Fruit fly (Drosophila melanogaster): Measurements from ENCODE around the gene Nmd3.

Gene Nmd3

DNA sequence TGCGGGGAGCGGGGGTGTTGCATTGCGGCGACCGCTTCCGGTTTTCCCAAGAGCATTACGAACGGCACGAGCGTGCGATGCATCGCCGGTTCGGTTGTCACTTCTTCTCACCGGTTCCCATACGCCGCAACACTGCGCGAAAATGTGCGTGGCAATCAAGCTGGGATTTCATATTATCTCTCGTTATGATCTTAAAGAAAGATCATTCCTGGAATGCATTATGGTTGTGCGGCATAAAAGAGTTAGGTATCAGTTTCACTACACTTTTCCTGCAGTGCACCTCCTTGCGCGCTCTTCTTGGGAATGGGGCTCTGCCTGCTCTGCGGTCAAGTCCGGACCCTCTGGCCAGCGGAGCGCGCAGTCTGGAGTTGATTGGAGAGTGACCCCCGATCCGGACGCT is 18.3 kb downstream of the Nmd3 start (continued):
- no peak for TF ChIP-seq grn (GFP tag; optimal IDR thresholded peaks at IDR 0.05)
- TF ChIP-seq CG7928 (GFP tag; optimal IDR thresholded peaks at IDR 0.05) = no peak
- TF ChIP-seq Drgx (GFP tag; IDR thresholded peaks at IDR 0.05) = peak; percentile 81
- TF ChIP-seq CrebB (tag; optimal IDR thresholded peaks at IDR 0.05) = no peak
- no peak for TF ChIP-seq lov (optimal IDR thresholded peaks at IDR 0.05)
- TF ChIP-seq lov (GFP tag; IDR thresholded peaks at IDR 0.05) = no peak
- peak; percentile 22 for TF ChIP-seq CG1792 (GFP tag; optimal IDR thresholded peaks at IDR 0.05)
- no peak for TF ChIP-seq Dll (GFP tag; IDR thresholded peaks at IDR 0.05; ENCODE audit: partially characterized antibody)
- peak; percentile 9 for TF ChIP-seq CG12942 (GFP tag; optimal IDR thresholded peaks at IDR 0.05)
- no peak for TF ChIP-seq ac (GFP tag; optimal IDR thresholded peaks at IDR 0.05)
- peak; percentile 55; the same call in 1 of the 3 replicates for TF ChIP-seq ase (GFP tag; IDR thresholded peaks at IDR 0.05)
- TF ChIP-seq CG17359 (tag; optimal IDR thresholded peaks at IDR 0.05) = peak; percentile 71
- TF ChIP-seq CG12071 (GFP tag; optimal IDR thresholded peaks at IDR 0.05) = peak; percentile 32
- peak; percentile 38 for TF ChIP-seq CG13424 (tag; optimal IDR thresholded peaks at IDR 0.05)
- TF ChIP-seq CG13894 (tag; optimal IDR thresholded peaks at IDR 0.05) = no peak
- peak; percentile 78 for TF ChIP-seq CG5953 (GFP tag; IDR thresholded peaks at IDR 0.05)
- no peak for TF ChIP-seq CG6791 (GFP tag; IDR thresholded peaks at IDR 0.05; ENCODE audit: partially characterized antibody)
- TF ChIP-seq Oli (tag; optimal IDR thresholded peaks at IDR 0.05) = peak; percentile 46
- no peak for TF ChIP-seq CG10543 (GFP tag; optimal IDR thresholded peaks at IDR 0.05)
- TF ChIP-seq Poxn (GFP tag; IDR thresholded peaks at IDR 0.05) = no peak
- TF ChIP-seq bsh (GFP tag; optimal IDR thresholded peaks at IDR 0.05) = peak in 1 of 2 experiments; percentile 71
- TF ChIP-seq CG6254 (GFP tag; optimal IDR thresholded peaks at IDR 0.05) = peak; percentile 35
- no peak for TF ChIP-seq CHES-1-like (GFP tag; optimal IDR thresholded peaks at IDR 0.05)
- TF ChIP-seq CG11723 (GFP tag; optimal IDR thresholded peaks at IDR 0.05) = no peak
- TF ChIP-seq Doc3 (GFP tag; IDR thresholded peaks at IDR 0.05; ENCODE audit: partially characterized antibody) = no peak
- TF ChIP-seq Elba2 (GFP tag; optimal IDR thresholded peaks at IDR 0.05) = no peak
- no peak for TF ChIP-seq Usf (GFP tag; optimal IDR thresholded peaks at IDR 0.05)
- peak; percentile 48; the same call in 1 of the 2 replicates for TF ChIP-seq Xrp1 (GFP tag; IDR thresholded peaks at IDR 0.05)
- peak; percentile 35 for TF ChIP-seq pnt (GFP tag; optimal IDR thresholded peaks at IDR 0.05)
- no peak for TF ChIP-seq Ravus (GFP tag; IDR thresholded peaks at IDR 0.05)
- peak; percentile 43; the same call in 1 of the 2 replicates for TF ChIP-seq stc (GFP tag; IDR thresholded peaks at IDR 0.05)
- no peak for TF ChIP-seq Dfd (GFP tag; optimal IDR thresholded peaks at IDR 0.05)
- no peak for TF ChIP-seq CG7271 (tag; optimal IDR thresholded peaks at IDR 0.05)
- TF ChIP-seq Gug (GFP tag; IDR thresholded peaks at IDR 0.05) = peak; percentile 59; the same call in 3 of the 4 replicates
- TF ChIP-seq danr (GFP tag; IDR thresholded peaks at IDR 0.05) = 0 out of 2 replicates have a peak, but pooled peaks have one; percentile 10
- no peak for TF ChIP-seq CG12104 (GFP tag; optimal IDR thresholded peaks at IDR 0.05)
- TF ChIP-seq CG13287 (GFP tag; IDR thresholded peaks at IDR 0.05; ENCODE audit: partially characterized antibody) = no peak
- TF ChIP-seq HLH54F (GFP tag; optimal IDR thresholded peaks at IDR 0.05) = no peak
- TF ChIP-seq Antp (GFP tag; optimal IDR thresholded peaks at IDR 0.05) = no peak
- TF ChIP-seq twi (tag; optimal IDR thresholded peaks at IDR 0.05) = no peak
- peak; percentile 19 for TF ChIP-seq grau (tag; optimal IDR thresholded peaks at IDR 0.05)
- TF ChIP-seq dm (GFP tag; optimal IDR thresholded peaks at IDR 0.05) = no peak
- no peak for TF ChIP-seq D (optimal IDR thresholded peaks at IDR 0.05)
- peak; percentile 22 for TF ChIP-seq D (GFP tag; optimal IDR thresholded peaks at IDR 0.05)
- TF ChIP-seq Kr (GFP tag; optimal IDR thresholded peaks at IDR 0.05) = no peak
- TF ChIP-seq nmo (GFP tag; optimal IDR thresholded peaks at IDR 0.05) = peak; percentile 6
- peak; percentile 56 for TF ChIP-seq CG8388 (GFP tag; optimal IDR thresholded peaks at IDR 0.05)
- peak; percentile 82 for TF ChIP-seq CG17328 (GFP tag; IDR thresholded peaks at IDR 0.05)
- peak; percentile 19 for TF ChIP-seq CG1602 (GFP tag; optimal IDR thresholded peaks at IDR 0.05)
- TF ChIP-seq emc (GFP tag; optimal IDR thresholded peaks at IDR 0.05) = no peak
- no peak for TF ChIP-seq Sox100B (GFP tag; optimal IDR thresholded peaks at IDR 0.05)
- TF ChIP-seq ap (GFP tag; IDR thresholded peaks at IDR 0.05) = peak; percentile 38; the same call in 1 of the 2 replicates

Measured in whole organism, embryonic.